Worm (Caenorhabditis elegans) whole organism, young adult: Measurements from ENCODE around the gene F13A7.7.

Source experiments
- C17E4.6 ChIP-seq: fragments of 200-800 bp; sonication (Bioruptor generic); IDR thresholded peaks from 2 replicates; pipeline ENCODE4 v1.3.6; 2022; ENCODE audit warnings: missing genetic modification reagents, missing genetic modification characterization, missing compliant biosample characterization
- F39B2.1 ChIP-seq: fragments of 200-800 bp; sonication (Bioruptor generic); IDR thresholded peaks from 2 replicates; pipeline ENCODE4 v1.3.6; 2022; ENCODE audit warnings: missing genetic modification reagents, missing genetic modification characterization, missing compliant biosample characterization
- attf-3 ChIP-seq: fragments of 200-800 bp; sonication (Bioruptor generic); conservative IDR thresholded peaks from 2 replicates; pipeline ENCODE4 v1.3.6; 2022; ENCODE audit warnings: missing genetic modification reagents, missing genetic modification characterization, missing compliant biosample characterization
- bed-2 ChIP-seq: fragments of 200-800 bp; sonication (Bioruptor generic); IDR thresholded peaks from 2 replicates; pipeline ENCODE4 v1.3.6; 2022; ENCODE audit warnings: missing genetic modification reagents, missing genetic modification characterization, missing compliant biosample characterization
- cebp-1 ChIP-seq, 2 experiments: fragments of 200-800 bp in 1 of 2; sonication (Bioruptor generic) in 1 of 2; sonication (generic microtip) in 1 of 2; IDR thresholded peaks in 1 of 2; optimal IDR thresholded peaks in 1 of 2; 2 replicates each; pipeline versions ENCODE4 v1.3.6 to Lab custom; 2017 to 2022; ENCODE audit warnings: missing compliant biosample characterization in 2 of 2, missing genetic modification characterization in 2 of 2, mild to moderate bottlenecking in 1 of 2, missing genetic modification reagents in 1 of 2, moderate library complexity in 1 of 2
- ceh-79 ChIP-seq: sonication (generic microtip); optimal IDR thresholded peaks from 2 replicates; lab custom pipeline; 2017; ENCODE audit warnings: mild to moderate bottlenecking, missing genetic modification characterization, missing compliant biosample characterization
- ceh-91 ChIP-seq: fragments of 200-800 bp; sonication (Bioruptor generic); IDR thresholded peaks from 2 replicates; pipeline ENCODE4 v1.3.6; 2022; ENCODE audit warnings: missing genetic modification reagents, missing genetic modification characterization, missing compliant biosample characterization
- egl-18 ChIP-seq: fragments of 200-800 bp; sonication (Bioruptor generic); IDR thresholded peaks from 2 replicates; pipeline ENCODE4 v1.3.6; 2022; ENCODE audit warnings: missing genetic modification reagents, missing genetic modification characterization, missing compliant biosample characterization
- ets-4 ChIP-seq: fragments of 200-800 bp; sonication (Bioruptor generic); optimal IDR thresholded peaks from 2 replicates; lab custom pipeline; 2018; ENCODE audit warnings: mild to moderate bottlenecking, missing genetic modification characterization, missing compliant biosample characterization
- fkh-3 ChIP-seq: sonication (generic microtip); optimal IDR thresholded peaks from 2 replicates; lab custom pipeline; 2016; ENCODE audit warnings: mild to moderate bottlenecking, missing genetic modification characterization, missing compliant biosample characterization
- lsl-1 ChIP-seq: fragments of 200-800 bp; sonication (Bioruptor generic); optimal IDR thresholded peaks from 2 replicates; lab custom pipeline; 2018; ENCODE audit warnings: mild to moderate bottlenecking, missing genetic modification characterization, moderate library complexity, missing compliant biosample characterization
- lsy-27 ChIP-seq: sonication (generic microtip); optimal IDR thresholded peaks from 2 replicates; lab custom pipeline; 2017; ENCODE audit warnings: missing genetic modification characterization, mild to moderate bottlenecking, missing compliant biosample characterization, antibody characterized with exemption, missing genotype, borderline replicate concordance; ENCODE audit not compliant: insufficient read depth
- snpc-1.1 ChIP-seq: sonication (generic microtip); optimal IDR thresholded peaks from 2 replicates; lab custom pipeline; 2017; ENCODE audit warnings: missing genetic modification characterization, mild to moderate bottlenecking, missing compliant biosample characterization, antibody characterized with exemption, moderate library complexity, missing genotype, missing genetic modification reagents; ENCODE audit not compliant: insufficient read depth
- tlf-1 ChIP-seq: fragments of 200-800 bp; sonication (Bioruptor generic); optimal IDR thresholded peaks from 2 replicates; lab custom pipeline; 2018; ENCODE audit warnings: mild to moderate bottlenecking, missing genetic modification characterization, missing compliant biosample characterization

DNA sequence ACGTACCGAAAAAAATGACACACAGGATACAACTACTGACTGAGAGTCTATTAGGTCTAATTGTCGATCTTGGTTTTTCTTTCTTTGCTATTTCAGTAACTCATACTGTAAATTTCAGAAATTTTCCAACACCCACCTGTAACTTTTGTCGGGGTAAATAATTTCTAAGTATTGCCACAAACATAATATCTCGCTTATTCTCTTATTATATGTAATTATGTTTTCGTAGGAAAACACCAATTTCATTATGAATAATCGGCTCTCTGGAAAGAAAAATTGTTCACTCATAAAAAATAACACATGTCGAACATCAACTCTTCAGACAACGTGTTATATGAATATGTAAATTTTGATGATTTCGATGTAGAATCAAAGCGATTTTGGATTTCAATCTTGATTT, 37.1 kb upstream of the F13A7.7 start, which contains the start of gene srw-48:
- TF ChIP-seq fkh-3 (tag; lab: Kevin White, UChicago) (no peak), snpc-1.1 (tag; lab: Kevin White, UChicago) (no peak), cebp-1 (GFP tag; IDR thresholded peaks at IDR 0.05; lab: Robert Waterston, UW) (no peak), cebp-1 (tag; optimal IDR thresholded peaks at IDR 0.05; lab: Kevin White, UChicago) (no peak), ceh-79 (no peak), C17E4.6 (GFP tag; lab: Robert Waterston, UW) (no peak), ets-4 (GFP tag; lab: Kevin White, UChicago) (no peak), ceh-91 (GFP tag; lab: Robert Waterston, UW) (no peak), F39B2.1 (no peak), lsy-27 (no peak), attf-3 (GFP tag; lab: Robert Waterston, UW) (no peak), egl-18 (GFP tag; lab: Robert Waterston, UW) (no peak), bed-2 (GFP tag; lab: Robert Waterston, UW) (no peak), tlf-1 (no peak), lsl-1 (GFP tag; lab: Kevin White, UChicago) (no peak)
